Worm (Caenorhabditis elegans) whole organism, L1 larva: ENCODE data around the gene nhr-30.

Source experiments
- C04F5.9 ChIP-seq: sonication (generic microtip); optimal IDR thresholded peaks from 2 replicates; lab custom pipeline; 2016; ENCODE audit warnings: missing genetic modification characterization, missing compliant biosample characterization
- C34B4.2 ChIP-seq: sonication (generic microtip); optimal IDR thresholded peaks from 2 replicates; lab custom pipeline; 2017; ENCODE audit warnings: mild to moderate bottlenecking, missing genetic modification characterization, missing compliant biosample characterization
- alr-1 ChIP-seq: fragments of 200-800 bp; sonication (Bioruptor generic); optimal IDR thresholded peaks from 2 replicates; lab custom pipeline; 2018; ENCODE audit warnings: borderline replicate concordance, mild to moderate bottlenecking, missing genetic modification characterization, missing compliant biosample characterization
- aly-2 ChIP-seq: fragments of 150-350 bp; optimal IDR thresholded peaks from 2 replicates; lab custom pipeline; 2014; ENCODE audit warnings: missing biosample characterization, missing genetic modification characterization
- blmp-1 ChIP-seq: fragments of 150-350 bp; optimal IDR thresholded peaks from 2 replicates; lab custom pipeline; 2014; ENCODE audit warnings: missing biosample characterization, missing genetic modification characterization
- ceh-8 ChIP-seq: fragments of 200-800 bp; sonication (Bioruptor generic); optimal IDR thresholded peaks from 2 replicates; lab custom pipeline; 2018; ENCODE audit warnings: mild to moderate bottlenecking, missing genetic modification characterization, moderate library complexity, missing compliant biosample characterization
- ces-1 ChIP-seq: fragments of 150-350 bp; optimal IDR thresholded peaks from 2 replicates; lab custom pipeline; 2014; ENCODE audit warnings: missing biosample characterization, missing genetic modification reagents, missing genetic modification characterization
- dsc-1 ChIP-seq: sonication (generic microtip); optimal IDR thresholded peaks from 2 replicates; lab custom pipeline; 2016; ENCODE audit warnings: mild to moderate bottlenecking, missing genetic modification characterization, missing compliant biosample characterization
- efl-1 ChIP-seq, 4 experiments: fragments of 150-350 bp; optimal IDR thresholded peaks in 3 of 4; peaks in 1 of 4; 1 replicate in 1 of 4; 2 replicates in 3 of 4; lab custom pipeline; 2014; ENCODE audit warnings: missing biosample characterization in 2 of 4, missing genetic modification characterization in 2 of 4, missing genetic modification reagents in 2 of 4
- egl-13 ChIP-seq: sonication (generic microtip); optimal IDR thresholded peaks from 2 replicates; lab custom pipeline; 2016; ENCODE audit warnings: missing genotype, missing genetic modification reagents, missing genetic modification characterization, missing compliant biosample characterization
- egl-27 ChIP-seq, 2 experiments: fragments of 150-350 bp in 1 of 2; sonication (generic microtip); optimal IDR thresholded peaks; 3 replicates each; lab custom pipeline; 2017 to 2018; ENCODE audit warnings: missing biosample characterization in 2 of 2, missing genetic modification characterization in 2 of 2, missing genetic modification reagents in 2 of 2
- elt-3 ChIP-seq, 6 experiments: fragments of 150-350 bp in 1 of 6; sonication (generic microtip); optimal IDR thresholded peaks; 2 replicates each; lab custom pipeline; 2017 to 2018; ENCODE audit warnings: missing biosample characterization in 6 of 6, missing genetic modification characterization in 6 of 6, inconsistent platforms in 1 of 6
- ets-5 ChIP-seq: fragments of 200-800 bp; sonication (Bioruptor generic); IDR thresholded peaks from 2 replicates; pipeline ENCODE4 v1.3.6; 2022; ENCODE audit warnings: missing genetic modification characterization, missing compliant biosample characterization
- fos-1 ChIP-seq: fragments of 150-350 bp; optimal IDR thresholded peaks from 2 replicates; lab custom pipeline; 2014; ENCODE audit warnings: missing biosample characterization, missing genetic modification characterization
- hlh-4 ChIP-seq: sonication (generic microtip); optimal IDR thresholded peaks from 2 replicates; lab custom pipeline; 2016; ENCODE audit warnings: mild to moderate bottlenecking, missing genetic modification characterization, missing compliant biosample characterization
- irx-1 ChIP-seq: sonication (generic microtip); optimal IDR thresholded peaks from 2 replicates; lab custom pipeline; 2016; ENCODE audit warnings: missing genetic modification characterization, missing compliant biosample characterization
- jun-1 ChIP-seq: fragments of 150-350 bp; optimal IDR thresholded peaks from 2 replicates; lab custom pipeline; 2014; ENCODE audit warnings: missing biosample characterization, missing genetic modification reagents, missing genetic modification characterization
- lin-13 ChIP-seq: fragments of 150-350 bp; optimal IDR thresholded peaks from 2 replicates; lab custom pipeline; 2014; ENCODE audit warnings: missing biosample characterization, missing genetic modification reagents, missing genetic modification characterization
- lin-14 ChIP-seq: fragments of 200-800 bp; sonication (Bioruptor generic); optimal IDR thresholded peaks from 2 replicates; lab custom pipeline; 2018; ENCODE audit warnings: mild to moderate bottlenecking, missing genetic modification characterization, moderate library complexity, missing compliant biosample characterization
- lin-15B ChIP-seq: fragments of 150-350 bp; sonication (generic microtip); optimal IDR thresholded peaks from 3 replicates; lab custom pipeline; 2014; ENCODE audit warnings: missing biosample characterization, missing genetic modification characterization
- lir-3 ChIP-seq: sonication (generic microtip); optimal IDR thresholded peaks from 2 replicates; lab custom pipeline; 2016; ENCODE audit warnings: mild to moderate bottlenecking, missing genetic modification characterization, moderate library complexity, missing compliant biosample characterization; ENCODE audit not compliant: poor library complexity
- mdl-1 ChIP-seq, 2 experiments: fragments of 150-350 bp; optimal IDR thresholded peaks; 2 replicates each; lab custom pipeline; 2014 to 2017; ENCODE audit warnings: missing biosample characterization in 2 of 2, missing genetic modification characterization in 2 of 2, inconsistent platforms in 1 of 2
- nhr-12 ChIP-seq: sonication (generic microtip); optimal IDR thresholded peaks from 2 replicates; lab custom pipeline; 2017; ENCODE audit warnings: missing biosample characterization, missing genetic modification characterization
- nhr-20 ChIP-seq: sonication (generic microtip); optimal IDR thresholded peaks from 2 replicates; lab custom pipeline; 2016; ENCODE audit warnings: mild to moderate bottlenecking, missing genetic modification characterization, missing compliant biosample characterization
- nhr-28 ChIP-seq: fragments of 150-350 bp; optimal IDR thresholded peaks from 2 replicates; lab custom pipeline; 2014; ENCODE audit warnings: missing biosample characterization, missing genetic modification characterization
- nhr-47 ChIP-seq: sonication (generic microtip); optimal IDR thresholded peaks from 2 replicates; lab custom pipeline; 2016; ENCODE audit warnings: mild to moderate bottlenecking, missing genetic modification characterization, moderate library complexity, missing compliant biosample characterization
- nhr-71 ChIP-seq: sonication (generic microtip); optimal IDR thresholded peaks from 2 replicates; lab custom pipeline; 2016; ENCODE audit warnings: mild to moderate bottlenecking, missing genetic modification characterization, moderate library complexity, missing compliant biosample characterization
- nhr-85 ChIP-seq: sonication (generic microtip); peaks from one replicate; lab custom pipeline; 2016; ENCODE audit warnings: missing genetic modification characterization, inconsistent platforms, missing compliant biosample characterization
- nhr-90 ChIP-seq: sonication (generic microtip); optimal IDR thresholded peaks from 2 replicates; lab custom pipeline; 2016; ENCODE audit warnings: mild to moderate bottlenecking, missing genetic modification characterization, missing compliant biosample characterization; ENCODE audit not compliant: poor library complexity
- pax-3 ChIP-seq: fragments of 200-800 bp; sonication (Bioruptor generic); optimal IDR thresholded peaks from 2 replicates; lab custom pipeline; 2018; ENCODE audit warnings: mild to moderate bottlenecking, missing genetic modification characterization, moderate library complexity, missing compliant biosample characterization
- pqm-1 ChIP-seq: sonication (generic microtip); optimal IDR thresholded peaks from 3 replicates; lab custom pipeline; 2017; ENCODE audit warnings: missing biosample characterization, missing genetic modification characterization
- skn-1 ChIP-seq: fragments of 150-350 bp; optimal IDR thresholded peaks from 2 replicates; lab custom pipeline; 2014; ENCODE audit warnings: missing biosample characterization, missing genetic modification characterization
- sptf-1 ChIP-seq: fragments of 150-350 bp; optimal IDR thresholded peaks from 2 replicates; lab custom pipeline; 2014; ENCODE audit warnings: missing biosample characterization, missing genetic modification characterization
- sup-37 ChIP-seq: fragments of 200-800 bp; sonication (Bioruptor generic); optimal IDR thresholded peaks from 2 replicates; lab custom pipeline; 2018; ENCODE audit warnings: mild to moderate bottlenecking, missing genetic modification characterization, missing compliant biosample characterization
- tbx-2 ChIP-seq: sonication (generic microtip); optimal IDR thresholded peaks from 2 replicates; lab custom pipeline; 2016; ENCODE audit warnings: missing genetic modification characterization, missing compliant biosample characterization
- tlp-1 ChIP-seq: fragments of 150-350 bp; optimal IDR thresholded peaks from 2 replicates; lab custom pipeline; 2014; ENCODE audit warnings: missing biosample characterization, missing genetic modification characterization
- unc-30 ChIP-seq: sonication (generic microtip); optimal IDR thresholded peaks from 2 replicates; lab custom pipeline; 2017; ENCODE audit warnings: missing biosample characterization, missing genetic modification characterization
- unc-98 ChIP-seq: fragments of 200-800 bp; sonication (Bioruptor generic); IDR thresholded peaks from 2 replicates; pipeline ENCODE4 v1.3.6; 2022; ENCODE audit warnings: missing genetic modification characterization, missing compliant biosample characterization
- xbp-1 ChIP-seq: sonication (generic microtip); optimal IDR thresholded peaks from 2 replicates; lab custom pipeline; 2016; ENCODE audit warnings: missing genetic modification characterization, missing compliant biosample characterization
- zag-1 ChIP-seq: fragments of 150-350 bp; optimal IDR thresholded peaks from 2 replicates; lab custom pipeline; 2014; ENCODE audit warnings: missing biosample characterization, missing genetic modification characterization
- ztf-11 ChIP-seq, 2 experiments: sonication (generic microtip); optimal IDR thresholded peaks; 2 replicates each; lab custom pipeline; 2016 to 2017; ENCODE audit warnings: missing genetic modification characterization in 2 of 2, missing biosample characterization in 1 of 2, missing compliant biosample characterization in 1 of 2
- ztf-4 ChIP-seq: fragments of 150-350 bp; optimal IDR thresholded peaks from 2 replicates; lab custom pipeline; 2014; ENCODE audit warnings: missing biosample characterization, missing genetic modification characterization

The nhr-30 gene

DNA sequence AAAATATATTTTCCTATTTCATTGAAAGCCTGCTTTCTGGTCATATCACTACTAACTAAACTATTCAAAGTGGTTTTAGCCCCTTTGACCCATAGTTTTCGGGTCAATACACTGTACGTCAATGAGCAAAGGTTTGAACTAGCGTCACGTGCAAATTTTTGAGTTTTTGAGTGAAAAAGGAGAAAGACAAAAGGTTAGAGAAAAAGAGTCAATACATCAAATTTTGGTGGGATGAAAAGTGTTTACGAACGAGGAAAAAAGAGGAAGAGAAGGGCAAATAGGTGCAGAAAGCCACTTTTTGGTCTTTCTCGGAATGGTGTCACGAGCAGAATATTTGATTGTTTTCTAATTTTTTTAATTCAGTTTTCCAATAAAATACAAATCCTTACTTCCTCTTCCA is 30.9 kb downstream of the nhr-30 start (continued):
- TF ChIP-seq efl-1 (optimal IDR thresholded peaks at IDR 0.05; lab: Kevin White, UChicago) (no peak), efl-1 (GFP tag; optimal IDR thresholded peaks at IDR 0.05 in 1 of 2; lab: Kevin White, UChicago) (peak in 1 of 2 experiments; percentile 87), lin-13 (GFP tag; lab: Kevin White, UChicago) (peak; percentile 18), hlh-4 (no peak), pax-3 (no peak), nhr-20 (tag; lab: Kevin White, UChicago) (peak; percentile 46), ztf-11 (tag; optimal IDR thresholded peaks at IDR 0.05; lab: Kevin White, UChicago) (no peak), sptf-1 (tag; lab: Kevin White, UChicago) (no peak), lin-14 (peak; percentile 44), unc-98 (GFP tag; lab: Robert Waterston, UW) (no peak), nhr-47 (tag; lab: Kevin White, UChicago) (peak; percentile 47)

DNA sequence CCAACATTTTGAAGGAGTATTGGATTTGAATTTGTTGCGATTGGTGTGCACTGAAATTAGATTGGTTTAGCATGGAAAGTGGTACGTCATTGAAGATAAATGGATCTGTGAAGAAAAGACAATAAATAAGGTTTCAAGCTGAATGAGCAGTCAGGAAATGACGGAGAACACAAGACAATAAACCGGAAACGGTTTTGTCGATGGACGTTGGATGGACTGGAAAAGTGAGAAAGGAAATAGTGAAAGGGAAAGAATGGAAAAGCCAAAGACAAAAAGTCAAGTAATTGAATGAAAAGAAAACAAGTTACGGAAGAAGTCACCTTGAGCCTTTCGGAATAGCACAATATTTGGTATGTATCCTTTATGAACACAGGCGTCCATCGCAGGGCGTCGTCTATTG is 31.3 kb downstream of the nhr-30 start, which contains the start of gene T27E4.7:
Gene T27E4.7 (minus strand): TSS at position 50 of the 400 bp plus-strand sequence.
- no peak for TF ChIP-seq efl-1 (optimal IDR thresholded peaks at IDR 0.05; lab: Kevin White, UChicago)
- TF ChIP-seq efl-1 (GFP tag; optimal IDR thresholded peaks at IDR 0.05 in 1 of 2; lab: Kevin White, UChicago): peak in 1 of 2 experiments; percentile 86
- no peak for TF ChIP-seq nhr-90 (tag; lab: Kevin White, UChicago)
- TF ChIP-seq elt-3 (tag; optimal IDR thresholded peaks at IDR 0.05; lab: Kevin White, UChicago): no peak
- no peak for TF ChIP-seq C04F5.9 (tag; lab: Kevin White, UChicago)
- no peak for TF ChIP-seq jun-1 (tag; lab: Kevin White, UChicago)
- no peak for TF ChIP-seq lin-13 (GFP tag; lab: Kevin White, UChicago)

DNA sequence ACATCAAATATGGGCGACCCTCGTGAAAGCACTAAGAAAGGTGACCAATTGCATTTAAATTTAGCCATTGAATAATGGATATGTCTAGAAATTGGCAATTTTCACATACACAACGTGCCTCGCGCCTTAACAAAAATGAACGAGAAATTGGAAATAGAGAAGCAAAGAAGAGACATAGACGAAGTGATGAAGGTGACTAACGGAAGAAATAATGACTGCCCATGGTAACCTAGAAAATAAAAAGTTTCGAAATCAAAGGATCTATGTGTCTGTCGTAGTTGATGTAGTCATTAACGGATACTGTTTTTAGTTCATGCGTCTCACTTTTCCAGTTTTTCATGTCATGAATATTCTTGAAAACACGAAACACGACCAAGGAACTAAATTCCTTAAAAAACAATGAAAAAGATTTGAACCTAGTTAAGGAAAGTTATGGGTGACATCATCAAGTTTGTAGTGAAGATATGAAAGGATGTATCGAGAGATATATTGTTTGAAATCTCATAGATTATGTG is 33.2 kb downstream of the nhr-30 start:
- peak; percentile 3 for TF ChIP-seq fos-1 (tag; lab: Kevin White, UChicago)
- peak; percentile 32 for TF ChIP-seq lin-14
- TF ChIP-seq tbx-2 (tag; lab: Kevin White, UChicago): no peak
- TF ChIP-seq nhr-85 (tag; lab: Kevin White, UChicago): peak; percentile 90
- TF ChIP-seq blmp-1 (tag; lab: Kevin White, UChicago): peak; percentile 25
- no peak for TF ChIP-seq efl-1 (optimal IDR thresholded peaks at IDR 0.05; lab: Kevin White, UChicago)
- peak in 1 of 2 experiments; percentile 73 for TF ChIP-seq efl-1 (GFP tag; optimal IDR thresholded peaks at IDR 0.05 in 1 of 2; lab: Kevin White, UChicago)

DNA sequence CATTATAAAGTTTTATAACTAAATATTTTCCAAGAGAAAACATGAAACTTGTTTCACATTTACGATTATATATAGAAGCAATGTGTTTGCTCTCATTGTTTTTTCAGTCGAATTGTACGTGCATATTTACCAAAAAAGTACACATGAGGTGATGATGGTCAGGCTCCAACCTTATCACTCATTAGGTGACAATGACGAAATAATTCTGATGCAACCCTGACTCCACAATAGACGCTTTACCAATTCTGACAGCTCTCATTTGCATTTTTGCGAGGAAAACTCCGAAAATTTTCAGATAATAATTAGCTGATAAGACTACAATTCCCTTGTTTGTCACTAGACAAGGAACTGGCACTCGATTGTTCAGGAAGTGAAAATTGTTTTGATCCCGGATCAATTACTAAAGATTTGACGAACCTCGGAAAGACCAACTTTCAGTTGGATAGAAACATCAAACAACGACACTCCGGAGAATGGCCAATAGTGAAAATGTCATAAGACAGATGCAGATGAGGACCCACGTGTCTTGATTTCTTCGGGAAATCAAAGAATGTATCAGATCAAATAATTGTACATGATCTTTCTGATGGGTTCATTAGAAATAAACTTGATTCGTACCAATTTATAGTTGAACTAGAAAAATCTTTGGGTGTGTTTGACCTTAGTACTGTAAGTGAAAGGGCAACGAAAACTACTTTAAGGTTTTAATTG is 34.0 kb downstream of the nhr-30 start:
- TF ChIP-seq zag-1 (tag; lab: Kevin White, UChicago) (no peak), nhr-47 (tag; lab: Kevin White, UChicago) (no peak), egl-13 (tag; lab: Kevin White, UChicago) (no peak), dsc-1 (no peak), mdl-1 (tag; optimal IDR thresholded peaks at IDR 0.05; lab: Kevin White, UChicago) (peak in 1 of 2 experiments; percentile 45), nhr-85 (tag; lab: Kevin White, UChicago) (peak; percentile 78), pax-3 (no peak), ces-1 (GFP tag; lab: Kevin White, UChicago) (no peak), nhr-12 (tag; lab: Kevin White, UChicago) (no peak), aly-2 (tag; lab: Kevin White, UChicago) (no peak), sptf-1 (tag; lab: Kevin White, UChicago) (no peak), sup-37 (no peak), nhr-71 (peak; percentile 37), irx-1 (no peak), pqm-1 (no peak), ceh-8 (GFP tag; lab: Kevin White, UChicago) (no peak), ets-5 (GFP tag; lab: Robert Waterston, UW) (no peak), lin-15B (tag; lab: Kevin White, UChicago) (no peak), efl-1 (optimal IDR thresholded peaks at IDR 0.05; lab: Kevin White, UChicago) (no peak), efl-1 (GFP tag; optimal IDR thresholded peaks at IDR 0.05 in 1 of 2; lab: Kevin White, UChicago) (no peak), egl-27 (tag; optimal IDR thresholded peaks at IDR 0.05; lab: Kevin White, UChicago) (no peak), hlh-4 (no peak), xbp-1 (tag; lab: Kevin White, UChicago) (no peak), nhr-28 (tag; lab: Kevin White, UChicago) (no peak), nhr-20 (tag; lab: Kevin White, UChicago) (peak; percentile 81), lir-3 (no peak), tlp-1 (no peak), ztf-4 (tag; lab: Kevin White, UChicago) (no peak), elt-3 (tag; optimal IDR thresholded peaks at IDR 0.05; lab: Kevin White, UChicago) (peak in 1 of 6 experiments; percentile 69), alr-1 (tag; lab: Kevin White, UChicago) (no peak), C34B4.2 (tag; lab: Kevin White, UChicago) (no peak), tbx-2 (tag; lab: Kevin White, UChicago) (peak; percentile 9), unc-30 (tag; lab: Kevin White, UChicago) (no peak), skn-1 (tag; lab: Kevin White, UChicago) (peak; percentile 22)
